Fruit fly (Drosophila melanogaster) whole organism, wandering third instar larva: ENCODE results near the gene out.

Source experiments
- Abd-B ChIP-seq: fragments of >200 bp; optimal IDR thresholded peaks from 2 replicates; lab custom pipeline; 2017; ENCODE audit warnings: missing biosample characterization, missing genetic modification characterization
- CG32264 ChIP-seq: fragments of 200-800 bp; sonication (Bioruptor generic); optimal IDR thresholded peaks from 2 replicates; lab custom pipeline; 2016; ENCODE audit warnings: missing biosample characterization, missing genetic modification characterization
- CG9705 ChIP-seq: fragments of 200-800 bp; sonication (Bioruptor generic); optimal IDR thresholded peaks from 2 replicates; lab custom pipeline; 2018; ENCODE audit warnings: missing biosample characterization, mild to moderate bottlenecking, missing genetic modification characterization
- Dfd ChIP-seq: fragments of >200 bp; optimal IDR thresholded peaks from 2 replicates; lab custom pipeline; 2017; ENCODE audit warnings: missing biosample characterization, missing genetic modification characterization
- Dif ChIP-seq: fragments of 200-275, 200-300 bp; sonication (Bioruptor generic); optimal IDR thresholded peaks from 2 replicates; lab custom pipeline; 2018; ENCODE audit warnings: missing biosample characterization, missing genetic modification characterization; ENCODE audit not compliant: partially characterized antibody
- GATAd ChIP-seq: sonication (Bioruptor generic); optimal IDR thresholded peaks from 2 replicates; lab custom pipeline; 2016; ENCODE audit warnings: missing biosample characterization, missing genetic modification characterization
- Hnf4 ChIP-seq: fragments of 200-800 bp; sonication (Bioruptor generic); optimal IDR thresholded peaks from 2 replicates; lab custom pipeline; 2016; ENCODE audit warnings: missing biosample characterization, mild to moderate bottlenecking, missing genetic modification characterization
- Hr78 ChIP-seq: fragments of >200 bp; optimal IDR thresholded peaks from 2 replicates; lab custom pipeline; 2017; ENCODE audit warnings: missing biosample characterization, missing genetic modification characterization
- Hr83 ChIP-seq: fragments of 200-300 bp; sonication (Bioruptor generic); optimal IDR thresholded peaks from 2 replicates; lab custom pipeline; 2016; ENCODE audit warnings: missing biosample characterization, mild to moderate bottlenecking, missing genetic modification characterization, moderate library complexity; ENCODE audit not compliant: poor library complexity, severe bottlenecking
- Jra ChIP-seq: sonication (Bioruptor generic); optimal IDR thresholded peaks from 2 replicates; lab custom pipeline; 2016; ENCODE audit warnings: missing biosample characterization, missing genetic modification characterization
- Mio ChIP-seq: sonication (Bioruptor generic); optimal IDR thresholded peaks from 2 replicates; lab custom pipeline; 2016; ENCODE audit warnings: missing biosample characterization, missing genetic modification characterization
- Myc ChIP-seq: fragments of >200 bp; optimal IDR thresholded peaks from 2 replicates; lab custom pipeline; 2017
- N ChIP-seq: fragments of >200 bp; optimal IDR thresholded peaks from 2 replicates; lab custom pipeline; 2018; ENCODE audit warnings: missing biosample characterization, missing external identifiers, missing genetic modification characterization
- OdsH ChIP-seq: fragments of 200-800 bp; sonication (Bioruptor generic); optimal IDR thresholded peaks from 2 replicates; lab custom pipeline; 2016; ENCODE audit warnings: missing biosample characterization, mild to moderate bottlenecking, missing genetic modification characterization
- Rel ChIP-seq, 2 experiments: fragments of 200-800 bp; sonication (Bioruptor generic) in 1 of 2; optimal IDR thresholded peaks; 2 replicates in 1 of 2; 3 replicates in 1 of 2; lab custom pipeline; 2016 to 2019; ENCODE audit warnings: mild to moderate bottlenecking in 2 of 2, missing biosample characterization in 2 of 2, missing genetic modification characterization in 2 of 2, moderate library complexity in 1 of 2
- Sp1 ChIP-seq: fragments of 200-800 bp; sonication (Bioruptor generic); optimal IDR thresholded peaks from 3 replicates; lab custom pipeline; 2019; ENCODE audit warnings: missing biosample characterization, mild to moderate bottlenecking, missing genetic modification characterization, moderate library complexity
- Vsx2 ChIP-seq: fragments of 200-300, 225-300 bp; sonication (Bioruptor generic); optimal IDR thresholded peaks from 2 replicates; lab custom pipeline; 2018; ENCODE audit warnings: missing biosample characterization, missing genetic modification characterization; ENCODE audit not compliant: partially characterized antibody
- br ChIP-seq: fragments of 200-800 bp; sonication (Bioruptor generic); optimal IDR thresholded peaks from 2 replicates; lab custom pipeline; 2016; ENCODE audit warnings: missing biosample characterization, missing genetic modification characterization
- dl ChIP-seq, 2 experiments: fragments of 175-275, 200-275 bp in 1 of 2; fragments of 200-275 bp in 1 of 2; sonication (Bioruptor generic); optimal IDR thresholded peaks; lab custom pipeline; 2018; ENCODE audit warnings: mild to moderate bottlenecking in 2 of 2, missing biosample characterization in 2 of 2, missing genetic modification characterization in 2 of 2, moderate library complexity in 2 of 2; ENCODE audit not compliant: partially characterized antibody in 2 of 2, insufficient read depth in 1 of 2
- ey ChIP-seq: fragments of 200-800 bp; sonication (Bioruptor generic); optimal IDR thresholded peaks from 2 replicates; lab custom pipeline; 2016; ENCODE audit warnings: missing biosample characterization, missing genetic modification characterization
- foxo ChIP-seq, 2 experiments: fragments of 200-800 bp; sonication (Bioruptor generic); optimal IDR thresholded peaks; 2 replicates in 1 of 2; 3 replicates in 1 of 2; lab custom pipeline; 2016 to 2017; ENCODE audit warnings: missing biosample characterization in 2 of 2, missing genetic modification characterization in 2 of 2
- fru ChIP-seq: fragments of 200-800 bp; sonication (Bioruptor generic); optimal IDR thresholded peaks from 3 replicates; lab custom pipeline; 2016; ENCODE audit warnings: missing biosample characterization, mild to moderate bottlenecking, missing genetic modification characterization
- jim ChIP-seq: fragments of 175-275, 200-325 bp; sonication (Bioruptor generic); optimal IDR thresholded peaks from 2 replicates; lab custom pipeline; 2016; ENCODE audit warnings: missing biosample characterization, mild to moderate bottlenecking, missing genetic modification characterization
- lola ChIP-seq: fragments of >200 bp; optimal IDR thresholded peaks from 2 replicates; lab custom pipeline; 2017; ENCODE audit warnings: missing biosample characterization, missing genetic modification characterization
- pan ChIP-seq: fragments of >200 bp; optimal IDR thresholded peaks from 2 replicates; lab custom pipeline; 2017
- rgr ChIP-seq: fragments of 200-800 bp; sonication (Bioruptor generic); optimal IDR thresholded peaks from 3 replicates; lab custom pipeline; 2016; ENCODE audit warnings: missing biosample characterization, mild to moderate bottlenecking, missing genetic modification characterization
- sage ChIP-seq: fragments of 200-800 bp; sonication (Bioruptor generic); optimal IDR thresholded peaks from 2 replicates; lab custom pipeline; 2016; ENCODE audit warnings: missing biosample characterization, mild to moderate bottlenecking, missing genetic modification characterization
- sv ChIP-seq: fragments of 200-800 bp; sonication (Bioruptor generic); optimal IDR thresholded peaks from 3 replicates; lab custom pipeline; 2016; ENCODE audit warnings: missing biosample characterization, missing genetic modification characterization
- tai ChIP-seq: sonication (Bioruptor generic); optimal IDR thresholded peaks from 2 replicates; lab custom pipeline; 2016; ENCODE audit warnings: missing biosample characterization, missing genetic modification characterization
- usp ChIP-seq: fragments of >200 bp; optimal IDR thresholded peaks from 2 replicates; lab custom pipeline; 2017; ENCODE audit warnings: missing biosample characterization, missing genetic modification characterization
- woc ChIP-seq: sonication (Bioruptor generic); optimal IDR thresholded peaks from 2 replicates; lab custom pipeline; 2016; ENCODE audit warnings: missing biosample characterization, mild to moderate bottlenecking, missing genetic modification characterization

The out gene

dm6 chrX:19278395-19278794 lies 43.5 kb downstream of the out start:
- no peak for TF ChIP-seq sv (GFP tag; lab: Kevin White, UChicago)
- no peak for TF ChIP-seq lola (GFP tag; lab: Kevin White, UChicago)
- no peak for TF ChIP-seq Vsx2 (GFP tag; lab: Kevin White, UChicago)
- no peak for TF ChIP-seq Dif (GFP tag; lab: Kevin White, UChicago)
- no peak for TF ChIP-seq Hr78 (GFP tag; lab: Kevin White, UChicago)
- no peak for TF ChIP-seq dl (GFP tag; optimal IDR thresholded peaks at IDR 0.05; lab: Kevin White, UChicago; ENCODE audit: insufficient read depth in 1 of 2, partially characterized antibody in 2 of 2)
- TF ChIP-seq CG32264 (GFP tag; lab: Kevin White, UChicago) = no peak
- no peak for TF ChIP-seq woc (GFP tag; lab: Kevin White, UChicago)
- no peak for TF ChIP-seq GATAd (GFP tag; lab: Kevin White, UChicago)
- no peak for TF ChIP-seq Hnf4 (GFP tag; lab: Kevin White, UChicago)
- TF ChIP-seq Rel (GFP tag; optimal IDR thresholded peaks at IDR 0.05; lab: Kevin White, UChicago) = no peak
- TF ChIP-seq Rel (tag; optimal IDR thresholded peaks at IDR 0.05; lab: Kevin White, UChicago) = no peak

dm6 chrX:19276489-19277117 lies 45.3 kb downstream of the out start, which contains the start of the genes CG32537 and CG32536:
Gene CG32537, minus strand, starts transcription at chrX:19276539.
Gene CG32536, minus strand, starts transcription at chrX:19276898.
- no peak for TF ChIP-seq CG32264 (GFP tag; lab: Kevin White, UChicago)
- TF ChIP-seq fru (GFP tag; lab: Kevin White, UChicago) = no peak
- no peak for TF ChIP-seq Mio (GFP tag; lab: Kevin White, UChicago)
- no peak for TF ChIP-seq Vsx2 (GFP tag; lab: Kevin White, UChicago)
- no peak for TF ChIP-seq tai
- TF ChIP-seq Hr83 (GFP tag; lab: Kevin White, UChicago) = no peak
- TF ChIP-seq Sp1 (GFP tag; lab: Kevin White, UChicago) = no peak
- TF ChIP-seq lola (GFP tag; lab: Kevin White, UChicago) = no peak
- TF ChIP-seq Dfd (GFP tag; lab: Kevin White, UChicago) = no peak
- no peak for TF ChIP-seq jim (GFP tag; lab: Kevin White, UChicago)
- TF ChIP-seq sv (GFP tag; lab: Kevin White, UChicago) = no peak
- no peak for TF ChIP-seq Abd-B (GFP tag; lab: Kevin White, UChicago)
- no peak for TF ChIP-seq br
- no peak for TF ChIP-seq ey (GFP tag; lab: Kevin White, UChicago)

- no peak for TF ChIP-seq N (GFP tag; lab: Kevin White, UChicago)
- peak; percentile 20 for TF ChIP-seq ey (GFP tag; lab: Kevin White, UChicago)
- no peak for TF ChIP-seq rgr
- TF ChIP-seq sv (GFP tag; lab: Kevin White, UChicago) = no peak
- TF ChIP-seq usp = no peak
- no peak for TF ChIP-seq CG9705 (GFP tag; lab: Kevin White, UChicago)
- no peak for TF ChIP-seq fru (GFP tag; lab: Kevin White, UChicago)
- TF ChIP-seq pan (lab: Kevin White, UChicago) = no peak
- peak; percentile 36 for TF ChIP-seq jim (GFP tag; lab: Kevin White, UChicago)
- TF ChIP-seq Hr83 (GFP tag; lab: Kevin White, UChicago) = no peak
- TF ChIP-seq lola (GFP tag; lab: Kevin White, UChicago) = no peak
- TF ChIP-seq foxo (GFP tag; optimal IDR thresholded peaks at IDR 0.05; lab: Kevin White, UChicago) = no peak
- no peak for TF ChIP-seq Sp1 (GFP tag; lab: Kevin White, UChicago)
- peak; percentile 25 for TF ChIP-seq OdsH (GFP tag; lab: Kevin White, UChicago)
- no peak for TF ChIP-seq Dif (GFP tag; lab: Kevin White, UChicago)
- TF ChIP-seq Rel (GFP tag; optimal IDR thresholded peaks at IDR 0.05; lab: Kevin White, UChicago) = no peak
- TF ChIP-seq Rel (tag; optimal IDR thresholded peaks at IDR 0.05; lab: Kevin White, UChicago) = peak; percentile 53
- TF ChIP-seq Hnf4 (GFP tag; lab: Kevin White, UChicago) = no peak
- no peak for TF ChIP-seq woc (GFP tag; lab: Kevin White, UChicago)
- no peak for TF ChIP-seq Myc (lab: Kevin White, UChicago)
- TF ChIP-seq sage (GFP tag; lab: Kevin White, UChicago) = no peak
- TF ChIP-seq Mio (GFP tag; lab: Kevin White, UChicago) = no peak
- no peak for TF ChIP-seq Jra (GFP tag; lab: Kevin White, UChicago)
These were observed 53.3 kb downstream of the out start, which contains the start of gene CG8010 for dm6 chrX:19268484-19269068. Gene CG8010, minus strand, starts transcription at chrX:19268896.
